Fruit fly (Drosophila melanogaster) whole organism, embryonic: ENCODE data around the gene faf.

Experiments
- CG14014 ChIP-seq: fragments of 200-800 bp; sonication (Bioruptor generic); IDR thresholded peaks from 2 replicates; pipeline ENCODE4 v1.3.6; 2022; ENCODE audit warnings: missing biosample characterization, missing genetic modification characterization
- CG31224 ChIP-seq: fragments of 200-800 bp; sonication (Bioruptor generic); IDR thresholded peaks from 2 replicates; pipeline ENCODE4 v1.3.6; 2022; ENCODE audit warnings: missing biosample characterization, missing genetic modification characterization
- CG9876 ChIP-seq: fragments of 200-800 bp; sonication (Bioruptor generic); optimal IDR thresholded peaks from 2 replicates; lab custom pipeline; 2016; ENCODE audit warnings: missing biosample characterization, missing genetic modification characterization
- Dfd ChIP-seq, 2 experiments: fragments of >200 bp; optimal IDR thresholded peaks; 2 replicates each; lab custom pipeline; 2017; ENCODE audit warnings: missing biosample characterization in 2 of 2, missing genetic modification characterization in 2 of 2
- Drgx ChIP-seq: fragments of 200-800 bp; sonication (Bioruptor generic); IDR thresholded peaks from 2 replicates; pipeline ENCODE4 v1.3.6; 2022; ENCODE audit warnings: missing biosample characterization, missing genetic modification characterization
- Hr51 ChIP-seq, 2 experiments: fragments of 200-800 bp; sonication (Bioruptor generic); optimal IDR thresholded peaks; 2 replicates in 1 of 2; 3 replicates in 1 of 2; lab custom pipeline; 2016 to 2018; ENCODE audit warnings: missing biosample characterization in 2 of 2, missing genetic modification characterization in 2 of 2, mild to moderate bottlenecking in 1 of 2, moderate library complexity in 1 of 2

DNA sequence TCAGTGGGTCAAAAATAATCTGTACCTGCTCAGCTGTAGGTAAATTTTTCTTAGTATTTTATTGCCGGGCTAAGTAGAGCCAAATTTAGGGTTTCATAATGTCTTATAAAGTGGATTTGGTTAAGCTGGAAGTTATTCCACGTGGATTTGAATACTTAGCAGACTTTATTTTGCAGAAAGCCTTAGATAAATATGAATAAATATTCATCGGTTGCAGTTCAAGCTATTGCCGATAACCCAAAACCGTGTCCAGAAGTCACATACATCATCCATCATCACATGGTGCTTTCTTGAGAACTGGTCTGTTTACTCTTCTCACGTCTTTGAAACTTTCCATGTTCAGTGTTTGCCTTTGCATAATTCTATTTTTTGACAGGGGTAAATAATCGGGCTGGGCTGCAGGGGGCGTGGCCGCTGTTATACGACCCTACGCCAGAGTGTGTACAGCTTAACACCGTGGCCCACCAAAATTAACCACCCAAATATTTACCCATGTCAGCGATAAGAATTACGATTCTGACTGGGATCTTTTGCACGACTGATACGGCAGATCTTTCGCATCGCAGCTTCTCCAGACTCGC lies 18.1 kb upstream of the faf start, which contains the start of gene CG2187:
- no peak for TF ChIP-seq CG9876
- no peak for TF ChIP-seq Hr51 (GFP tag; optimal IDR thresholded peaks at IDR 0.05; lab: Kevin White, UChicago)
- TF ChIP-seq CG14014 (GFP tag; lab: Robert Waterston, UW): no peak
- TF ChIP-seq Drgx (GFP tag; lab: Robert Waterston, UW): no peak
- no peak for TF ChIP-seq Dfd (GFP tag; optimal IDR thresholded peaks at IDR 0.05; lab: Kevin White, UChicago)
- TF ChIP-seq CG31224: no peak
